Fruit fly (Drosophila melanogaster) whole organism, adult: ENCODE measurements around the gene RpL22.
A peak's percentile ranks its signal among the peaks of the same experiment; 100 is the strongest.

ENCODE experiments used
- CG11617 ChIP-seq: fragments of 200-800 bp; sonication (Bioruptor generic); optimal IDR thresholded peaks from 2 replicates; lab custom pipeline; 2017; ENCODE audit warnings: mild to moderate bottlenecking, missing biosample characterization, missing genetic modification reagents, missing genetic modification characterization
- CG12768 ChIP-seq: fragments of 200-800 bp; sonication (Bioruptor generic); optimal IDR thresholded peaks from 2 replicates; lab custom pipeline; 2017; ENCODE audit warnings: missing biosample characterization, missing genetic modification characterization, mild to moderate bottlenecking, moderate library complexity, missing genetic modification reagents
- CG14711 ChIP-seq: fragments of 200-800 bp; sonication (Bioruptor generic); optimal IDR thresholded peaks from 2 replicates; lab custom pipeline; 2018; ENCODE audit warnings: missing biosample characterization, mild to moderate bottlenecking, missing genetic modification characterization, moderate library complexity
- CG1620 ChIP-seq: fragments of 200-800 bp; sonication (Bioruptor generic); optimal IDR thresholded peaks from 2 replicates; lab custom pipeline; 2016; ENCODE audit warnings: missing biosample characterization, missing genetic modification characterization
- CG33017 ChIP-seq: fragments of 200-800 bp; sonication (Bioruptor generic); optimal IDR thresholded peaks from 2 replicates; lab custom pipeline; 2018; ENCODE audit warnings: missing biosample characterization, mild to moderate bottlenecking, missing genetic modification characterization, moderate library complexity
- CG5204 ChIP-seq: fragments of 200-800 bp; sonication (Bioruptor generic); optimal IDR thresholded peaks from 2 replicates; lab custom pipeline; 2016; ENCODE audit warnings: missing biosample characterization, missing genetic modification characterization
- CG7045 ChIP-seq: fragments of 200-800 bp; sonication (Bioruptor generic); optimal IDR thresholded peaks from 2 replicates; lab custom pipeline; 2017; ENCODE audit warnings: missing biosample characterization, mild to moderate bottlenecking, missing genetic modification characterization
- CG7101 ChIP-seq: fragments of 200-800 bp; sonication (Bioruptor generic); optimal IDR thresholded peaks from 2 replicates; lab custom pipeline; 2018; ENCODE audit warnings: missing biosample characterization, mild to moderate bottlenecking, missing genetic modification characterization, moderate library complexity
- Clk ChIP-seq: fragments of 200-800 bp; sonication (Bioruptor generic); optimal IDR thresholded peaks from 2 replicates; lab custom pipeline; 2017; ENCODE audit warnings: missing biosample characterization, missing genetic modification characterization
- Crg-1 ChIP-seq: fragments of 200-800 bp; sonication (Bioruptor generic); optimal IDR thresholded peaks from 2 replicates; lab custom pipeline; 2016; ENCODE audit warnings: missing biosample characterization, missing genetic modification characterization
- Hr96 ChIP-seq: fragments of 200-800 bp; sonication (Bioruptor generic); optimal IDR thresholded peaks from 2 replicates; lab custom pipeline; 2016; ENCODE audit warnings: missing biosample characterization, missing genetic modification characterization
- Mnt ChIP-seq: fragments of 200-800 bp; sonication (Bioruptor generic); optimal IDR thresholded peaks from 2 replicates; lab custom pipeline; 2016; ENCODE audit warnings: missing biosample characterization, mild to moderate bottlenecking, missing genetic modification characterization
- bab1 ChIP-seq: fragments of 200-800 bp; sonication (Bioruptor generic); optimal IDR thresholded peaks from 3 replicates; lab custom pipeline; 2019; ENCODE audit warnings: missing biosample characterization, mild to moderate bottlenecking, missing genetic modification characterization, moderate library complexity
- cic ChIP-seq: fragments of 200-800 bp; sonication (Bioruptor generic); optimal IDR thresholded peaks from 2 replicates; lab custom pipeline; 2017; ENCODE audit warnings: missing biosample characterization, mild to moderate bottlenecking, missing genetic modification characterization, moderate library complexity
- cnc ChIP-seq, 2 experiments: fragments of >200 bp; optimal IDR thresholded peaks; 2 replicates each; lab custom pipeline; 2017
- kay ChIP-seq: fragments of 200-800 bp; sonication (Bioruptor generic); peaks from one replicate; lab custom pipeline; 2016; ENCODE audit warnings: missing biosample characterization, missing genetic modification characterization, borderline replicate concordance
- ovo ChIP-seq: fragments of 200-800 bp; sonication (Bioruptor generic); optimal IDR thresholded peaks from 2 replicates; lab custom pipeline; 2016; ENCODE audit warnings: missing biosample characterization, missing genetic modification characterization
- pad ChIP-seq: fragments of 200-800 bp; sonication (Bioruptor generic); optimal IDR thresholded peaks from 3 replicates; lab custom pipeline; 2017; ENCODE audit warnings: missing biosample characterization, missing genetic modification characterization, mild to moderate bottlenecking, moderate library complexity, missing genetic modification reagents
- tj ChIP-seq: fragments of 200-800 bp; sonication (Bioruptor generic); optimal IDR thresholded peaks from 3 replicates; lab custom pipeline; 2017; ENCODE audit warnings: missing biosample characterization, mild to moderate bottlenecking, missing genetic modification characterization, moderate library complexity
- toe ChIP-seq: fragments of 200-800 bp; sonication (Bioruptor generic); optimal IDR thresholded peaks from 2 replicates; lab custom pipeline; 2016; ENCODE audit warnings: missing biosample characterization, missing genetic modification characterization

Gene RpL22

DNA sequence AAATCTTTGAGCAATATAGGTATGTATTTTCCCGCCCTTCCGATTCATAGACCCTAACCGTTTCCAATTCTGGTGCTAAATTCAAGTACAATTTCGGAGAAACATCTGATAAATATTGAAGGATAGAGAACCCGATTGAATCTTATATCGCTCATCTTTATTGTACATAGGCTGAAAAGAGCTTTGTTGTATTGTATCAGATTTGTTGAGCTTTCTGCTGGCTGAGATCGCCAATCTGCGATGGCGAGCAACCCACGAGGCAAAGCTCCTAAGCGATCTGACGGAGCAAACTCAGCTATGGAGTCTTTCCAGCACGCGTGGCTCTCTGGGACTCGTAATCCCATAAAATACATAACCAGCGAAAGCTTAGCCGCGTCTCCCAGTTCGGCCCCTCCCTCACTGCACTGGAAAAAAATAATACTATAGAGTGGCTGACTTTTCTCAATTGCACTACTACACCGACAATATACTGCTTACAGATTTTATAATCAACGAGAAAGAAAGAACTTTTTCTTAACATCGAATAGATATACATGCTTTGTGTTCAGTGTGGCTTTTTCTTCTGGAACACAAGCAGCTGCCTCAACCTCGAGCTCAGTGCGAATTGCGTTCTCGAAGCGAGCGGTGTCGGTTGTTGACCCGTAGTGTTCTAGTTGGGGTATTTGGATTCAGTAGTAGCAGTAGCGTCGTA lies 9.1 kb downstream of the RpL22 start:
- TF ChIP-seq CG11617 (GFP tag; lab: Kevin White, UChicago) (peak; percentile 68), ovo (GFP tag; lab: Kevin White, UChicago) (peak; percentile 51), Crg-1 (peak; percentile 46), bab1 (GFP tag; lab: Kevin White, UChicago) (peak; percentile 47), CG33017 (peak; percentile 85), CG5204 (GFP tag; lab: Kevin White, UChicago) (peak; percentile 76), CG7045 (GFP tag; lab: Kevin White, UChicago) (peak; percentile 72), Clk (GFP tag; lab: Kevin White, UChicago) (peak; percentile 34), CG1620 (GFP tag; lab: Kevin White, UChicago) (peak; percentile 46), Mnt (GFP tag; lab: Kevin White, UChicago) (peak; percentile 82), CG7101 (peak; percentile 88), kay (GFP tag; lab: Kevin White, UChicago) (no peak), cic (GFP tag; lab: Kevin White, UChicago) (peak; percentile 66), pad (GFP tag; lab: Kevin White, UChicago) (peak; percentile 79), Hr96 (peak; percentile 82), CG14711 (tag; lab: Kevin White, UChicago) (peak; percentile 83), tj (GFP tag; lab: Kevin White, UChicago) (peak; percentile 51), toe (GFP tag; lab: Kevin White, UChicago) (peak; percentile 53), cnc (optimal IDR thresholded peaks at IDR 0.05; lab: Kevin White, UChicago) (no peak), CG12768 (GFP tag; lab: Kevin White, UChicago) (peak; percentile 74)

DNA sequence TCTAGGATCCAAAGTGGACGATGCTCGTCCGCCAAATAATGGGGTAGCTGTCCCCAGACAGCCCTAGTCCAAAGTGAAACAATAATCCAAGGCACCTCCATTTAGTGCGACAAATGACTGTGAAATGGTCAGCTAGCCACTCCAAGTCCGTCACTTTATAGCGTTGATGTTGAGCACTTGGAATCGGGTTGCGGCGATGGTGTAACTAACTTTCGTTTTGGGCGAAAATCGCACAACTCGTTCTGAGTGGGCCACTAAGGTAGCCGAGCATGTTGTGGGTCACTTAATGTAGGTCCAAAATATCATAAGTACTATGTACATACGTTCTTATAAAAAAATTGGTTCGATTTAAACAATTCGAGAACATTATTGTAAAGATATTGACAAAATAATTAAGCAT lies 11.4 kb downstream of the RpL22 start, which contains the start of gene CG13361:
CG13361 (minus strand) TSS at position 101 of the 400 bp plus-strand sequence.
- TF ChIP-seq Crg-1, result no peak
- no peak for TF ChIP-seq CG7045 (GFP tag; lab: Kevin White, UChicago)
- no peak for TF ChIP-seq CG11617 (GFP tag; lab: Kevin White, UChicago)
- no peak for TF ChIP-seq cnc (optimal IDR thresholded peaks at IDR 0.05; lab: Kevin White, UChicago)
- TF ChIP-seq ovo (GFP tag; lab: Kevin White, UChicago), result no peak
- no peak for TF ChIP-seq CG7101
- TF ChIP-seq CG5204 (GFP tag; lab: Kevin White, UChicago), result no peak
- no peak for TF ChIP-seq CG33017
- TF ChIP-seq CG14711 (tag; lab: Kevin White, UChicago), result no peak
- TF ChIP-seq CG12768 (GFP tag; lab: Kevin White, UChicago), result no peak
- no peak for TF ChIP-seq CG1620 (GFP tag; lab: Kevin White, UChicago)
- no peak for TF ChIP-seq cic (GFP tag; lab: Kevin White, UChicago)
- no peak for TF ChIP-seq kay (GFP tag; lab: Kevin White, UChicago)
- no peak for TF ChIP-seq Clk (GFP tag; lab: Kevin White, UChicago)
- no peak for TF ChIP-seq toe (GFP tag; lab: Kevin White, UChicago)
- TF ChIP-seq bab1 (GFP tag; lab: Kevin White, UChicago), result no peak
- TF ChIP-seq tj (GFP tag; lab: Kevin White, UChicago), result no peak
- no peak for TF ChIP-seq pad (GFP tag; lab: Kevin White, UChicago)

DNA sequence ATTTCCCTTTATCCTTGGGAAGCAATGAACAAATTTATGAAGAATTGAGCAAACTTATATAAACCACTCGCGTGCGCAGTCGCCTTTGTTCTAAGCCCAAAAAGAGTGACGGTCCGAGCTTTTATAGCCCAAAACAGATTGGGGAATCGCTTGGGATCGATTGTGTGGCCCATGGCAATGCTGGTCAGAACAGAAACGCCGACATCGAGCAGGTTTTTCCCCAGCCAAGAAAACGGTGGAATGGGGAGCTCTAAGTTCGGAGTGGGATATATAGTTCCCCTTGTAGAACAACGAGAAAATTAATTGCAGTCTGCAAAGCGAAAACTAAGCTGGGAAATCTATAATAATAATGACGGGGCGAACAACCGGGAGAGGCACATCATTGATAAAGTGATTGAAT lies 13.7 kb downstream of the RpL22 start, which contains the start of gene CG13362:
CG13362 (minus strand) TSS at position 101 of the 400 bp plus-strand sequence.
- TF ChIP-seq tj (GFP tag; lab: Kevin White, UChicago), result no peak
- no peak for TF ChIP-seq CG7045 (GFP tag; lab: Kevin White, UChicago)
- TF ChIP-seq CG11617 (GFP tag; lab: Kevin White, UChicago), result no peak
- no peak for TF ChIP-seq CG7101
- no peak for TF ChIP-seq Crg-1
- TF ChIP-seq CG14711 (tag; lab: Kevin White, UChicago), result no peak
- TF ChIP-seq Clk (GFP tag; lab: Kevin White, UChicago), result no peak
- no peak for TF ChIP-seq CG12768 (GFP tag; lab: Kevin White, UChicago)
- TF ChIP-seq pad (GFP tag; lab: Kevin White, UChicago), result no peak
- TF ChIP-seq CG1620 (GFP tag; lab: Kevin White, UChicago), result no peak
- no peak for TF ChIP-seq ovo (GFP tag; lab: Kevin White, UChicago)
- no peak for TF ChIP-seq toe (GFP tag; lab: Kevin White, UChicago)
- TF ChIP-seq Hr96, result no peak
- TF ChIP-seq cnc (optimal IDR thresholded peaks at IDR 0.05; lab: Kevin White, UChicago), result no peak
- TF ChIP-seq CG33017, result no peak
- TF ChIP-seq cic (GFP tag; lab: Kevin White, UChicago), result no peak
- TF ChIP-seq bab1 (GFP tag; lab: Kevin White, UChicago), result no peak
- no peak for TF ChIP-seq kay (GFP tag; lab: Kevin White, UChicago)
- TF ChIP-seq CG5204 (GFP tag; lab: Kevin White, UChicago), result no peak
- TF ChIP-seq Mnt (GFP tag; lab: Kevin White, UChicago), result no peak

DNA sequence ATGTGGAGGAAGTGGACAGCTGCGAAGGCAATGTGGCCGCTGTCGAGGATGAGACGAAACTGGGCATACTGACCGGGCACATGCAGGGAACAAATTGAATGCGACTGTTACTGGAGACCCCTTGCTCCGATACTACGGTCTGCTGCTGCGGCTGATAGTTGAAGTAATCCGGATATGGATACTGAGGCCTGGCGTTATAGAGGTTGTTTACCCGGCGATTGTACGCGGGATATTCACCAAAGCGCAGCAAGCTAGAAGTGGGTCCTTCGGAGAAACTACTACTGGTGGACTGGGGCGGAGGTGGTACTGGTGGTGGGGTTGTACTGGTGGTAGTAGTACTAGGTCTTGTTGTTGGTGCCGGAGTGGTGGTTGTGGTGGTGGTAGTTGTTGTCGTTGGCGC lies 14.9 kb downstream of the RpL22 start, which contains the start of gene CG5254:
CG5254 (plus strand) TSS at position 301 of the 400 bp plus-strand sequence.
- TF ChIP-seq CG5204 (GFP tag; lab: Kevin White, UChicago) (no peak), ovo (GFP tag; lab: Kevin White, UChicago) (no peak), CG11617 (GFP tag; lab: Kevin White, UChicago) (no peak), CG1620 (GFP tag; lab: Kevin White, UChicago) (no peak), bab1 (GFP tag; lab: Kevin White, UChicago) (no peak), Clk (GFP tag; lab: Kevin White, UChicago) (no peak), Hr96 (no peak), toe (GFP tag; lab: Kevin White, UChicago) (no peak), cic (GFP tag; lab: Kevin White, UChicago) (no peak), CG14711 (tag; lab: Kevin White, UChicago) (no peak), CG7101 (no peak), CG7045 (GFP tag; lab: Kevin White, UChicago) (no peak), kay (GFP tag; lab: Kevin White, UChicago) (no peak), Crg-1 (no peak)
